Worm (Caenorhabditis elegans): ENCODE results near the gene anp-1.

DNA sequence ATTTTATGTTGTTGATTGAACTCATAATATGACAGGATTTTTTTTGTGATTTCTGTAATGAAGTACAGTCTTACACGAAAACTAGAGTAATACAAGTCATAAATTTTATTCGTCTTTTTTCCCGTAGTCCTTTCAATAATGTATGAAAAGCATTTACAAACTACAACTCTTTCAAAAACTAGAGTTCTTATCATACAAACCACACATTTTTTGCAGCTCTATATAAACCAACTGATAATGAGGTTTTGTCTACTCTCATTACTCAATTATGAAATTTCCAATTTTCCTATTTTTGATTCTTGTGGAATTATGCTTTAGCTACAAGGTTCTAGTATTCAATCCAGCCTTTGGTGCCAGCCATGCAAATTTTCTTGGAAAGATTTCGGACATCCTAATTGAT, 34.5 kb upstream of the anp-1 start, which contains the start of gene ugt-16:
- TF ChIP-seq W03F9.2 (tag; optimal IDR thresholded peaks at IDR 0.05) (no peak), dao-5 (tag; optimal IDR thresholded peaks at IDR 0.05) (no peak)

All from whole organism, L4/young adult.